Worm (Caenorhabditis elegans) whole organism, L4/young adult: ENCODE results near the gene pch-2.

ENCODE experiments used
- dao-5 ChIP-seq: sonication (generic microtip); optimal IDR thresholded peaks from 2 replicates; lab custom pipeline; 2016; ENCODE audit warnings: missing genotype, missing genetic modification characterization, moderate library complexity, missing compliant biosample characterization
- him-1 ChIP-seq: sonication (generic microtip); optimal IDR thresholded peaks from 2 replicates; lab custom pipeline; 2016; ENCODE audit warnings: missing genotype, missing genetic modification reagents, missing genetic modification characterization, missing compliant biosample characterization

DNA sequence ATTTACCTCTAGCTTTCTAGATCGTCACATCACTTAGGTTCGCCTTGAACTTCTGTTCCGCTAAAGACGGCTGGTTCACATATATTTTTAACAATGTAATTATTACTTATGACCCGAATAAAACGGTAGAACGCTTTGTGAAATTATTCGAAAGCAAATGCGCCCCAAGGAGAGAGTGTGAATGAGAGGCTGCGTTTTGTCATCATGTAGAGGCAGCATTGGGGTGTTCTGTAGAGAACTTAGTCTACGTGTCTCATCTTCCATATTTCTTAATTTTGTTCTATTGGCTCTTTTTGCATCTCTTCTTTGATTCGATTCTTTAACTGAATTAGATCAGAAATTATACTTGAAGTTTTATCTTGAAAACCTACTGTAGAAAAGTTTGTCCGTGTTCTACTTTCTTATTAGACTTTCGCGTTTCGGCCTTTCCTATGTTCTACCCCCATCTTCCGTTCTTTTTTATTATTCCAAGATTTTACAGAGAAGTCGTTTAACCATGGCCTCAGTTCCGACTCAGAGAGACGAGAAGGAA lies 20.1 kb upstream of the pch-2 start, which contains the start of gene cdc-48.2:
- TF ChIP-seq him-1 (tag; lab: Kevin White, UChicago) (no peak), dao-5 (tag; lab: Kevin White, UChicago) (no peak)
